Fruit fly (Drosophila melanogaster) whole organism, embryonic: ENCODE data around the gene CG1428.

Experiments
- Adf1 ChIP-seq: fragments of 200-800 bp; sonication (Bioruptor generic); IDR thresholded peaks from 2 replicates; pipeline ENCODE4 v1.3.6; 2022; ENCODE audit warnings: missing biosample characterization, missing genetic modification characterization
- Antp ChIP-seq: fragments of 200-800 bp; sonication (Bioruptor generic); optimal IDR thresholded peaks from 3 replicates; lab custom pipeline; 2016; ENCODE audit warnings: missing biosample characterization, missing genetic modification characterization
- Asciz ChIP-seq: fragments of 200-800 bp; sonication (Bioruptor generic); optimal IDR thresholded peaks from 2 replicates; lab custom pipeline; 2017; ENCODE audit warnings: missing biosample characterization, mild to moderate bottlenecking, missing genetic modification characterization, missing genetic modification reagents
- Atf-2 ChIP-seq: fragments of 200-800 bp; sonication (Bioruptor generic); optimal IDR thresholded peaks from 2 replicates; lab custom pipeline; 2016; ENCODE audit warnings: missing biosample characterization, missing genetic modification characterization
- Blimp-1 ChIP-seq: fragments of 200-800 bp; sonication (Bioruptor generic); optimal IDR thresholded peaks from 3 replicates; lab custom pipeline; 2018; ENCODE audit warnings: missing biosample characterization, missing genetic modification characterization, mild to moderate bottlenecking, moderate library complexity, missing genetic modification reagents
- CG10979 ChIP-seq: fragments of 200-800 bp; sonication (Bioruptor generic); optimal IDR thresholded peaks from 2 replicates; lab custom pipeline; 2018; ENCODE audit warnings: missing biosample characterization, mild to moderate bottlenecking, missing genetic modification characterization, moderate library complexity
- CG11093 ChIP-seq: fragments of 200-800 bp; sonication (Bioruptor generic); IDR thresholded peaks from 3 replicates; pipeline ENCODE4 v1.3.6; 2022; ENCODE audit warnings: missing biosample characterization, missing genetic modification characterization
- CG12219 ChIP-seq: fragments of 200-800 bp; sonication (Bioruptor generic); optimal IDR thresholded peaks from 3 replicates; lab custom pipeline; 2018; ENCODE audit warnings: missing biosample characterization, mild to moderate bottlenecking, missing genetic modification characterization
- CG12299 ChIP-seq: fragments of 200-800 bp; sonication (Bioruptor generic); optimal IDR thresholded peaks from 2 replicates; lab custom pipeline; 2018; ENCODE audit warnings: missing biosample characterization, mild to moderate bottlenecking, missing genetic modification characterization
- CG12659 ChIP-seq: fragments of 200-800 bp; sonication (Bioruptor generic); optimal IDR thresholded peaks from 3 replicates; lab custom pipeline; 2017; ENCODE audit warnings: mild to moderate bottlenecking, missing biosample characterization, missing genetic modification reagents, missing genetic modification characterization
- CG14965 ChIP-seq: fragments of 200-800 bp; sonication (Bioruptor generic); optimal IDR thresholded peaks from 2 replicates; lab custom pipeline; 2016; ENCODE audit warnings: missing biosample characterization, missing genetic modification characterization, borderline replicate concordance
- CG15073 ChIP-seq: fragments of 200-800 bp; sonication (Bioruptor generic); optimal IDR thresholded peaks from 2 replicates; lab custom pipeline; 2016; ENCODE audit warnings: missing biosample characterization, missing genetic modification characterization
- CG1647 ChIP-seq: fragments of 200-800 bp; sonication (Bioruptor generic); optimal IDR thresholded peaks from 3 replicates; lab custom pipeline; 2016; ENCODE audit warnings: missing biosample characterization, missing genetic modification characterization
- CG43689 ChIP-seq: fragments of 200-800 bp; sonication (Bioruptor generic); IDR thresholded peaks from 2 replicates; pipeline ENCODE4 v1.3.6; 2022; ENCODE audit warnings: missing biosample characterization, missing genetic modification characterization
- CG4820 ChIP-seq: fragments of 200-800 bp; sonication (Bioruptor generic); optimal IDR thresholded peaks from 3 replicates; lab custom pipeline; 2016; ENCODE audit warnings: missing biosample characterization, missing genetic modification characterization
- CG5953 ChIP-seq: fragments of 200-800 bp; sonication (Bioruptor generic); IDR thresholded peaks from 2 replicates; pipeline ENCODE4 v1.3.6; 2022; ENCODE audit warnings: missing biosample characterization, missing genetic modification characterization
- CG7745 ChIP-seq: fragments of 200-800 bp; sonication (Bioruptor generic); optimal IDR thresholded peaks from 2 replicates; lab custom pipeline; 2018; ENCODE audit warnings: missing biosample characterization, mild to moderate bottlenecking, missing genetic modification characterization, moderate library complexity
- CG7963 ChIP-seq: fragments of 200-800 bp; sonication (Bioruptor generic); IDR thresholded peaks from 3 replicates; pipeline ENCODE4 v1.3.6; 2022; ENCODE audit warnings: missing biosample characterization, missing genetic modification characterization; ENCODE audit not compliant: partially characterized antibody
- CG9437 ChIP-seq: fragments of 200-800 bp; sonication (Bioruptor generic); optimal IDR thresholded peaks from 2 replicates; lab custom pipeline; 2018; ENCODE audit warnings: missing biosample characterization, mild to moderate bottlenecking, missing genetic modification characterization
- CTCF ChIP-seq: fragments of 200-800 bp; sonication (Bioruptor generic); optimal IDR thresholded peaks from 2 replicates; lab custom pipeline; 2017; ENCODE audit warnings: missing biosample characterization, mild to moderate bottlenecking, missing genetic modification characterization, moderate library complexity
- Dfd ChIP-seq, 2 experiments: fragments of >200 bp; optimal IDR thresholded peaks; 2 replicates each; lab custom pipeline; 2017; ENCODE audit warnings: missing biosample characterization in 2 of 2, missing genetic modification characterization in 2 of 2
- Ets97D ChIP-seq: fragments of 200-800 bp; sonication (Bioruptor generic); optimal IDR thresholded peaks from 3 replicates; lab custom pipeline; 2016; ENCODE audit warnings: missing biosample characterization, missing genetic modification characterization
- GATAe ChIP-seq: fragments of 200-800 bp; sonication (Bioruptor generic); conservative IDR thresholded peaks from 2 replicates; pipeline ENCODE4 v1.3.6; 2022; ENCODE audit warnings: missing biosample characterization, missing genetic modification characterization
- H2.0 ChIP-seq: fragments of 200-800 bp; sonication (Bioruptor generic); IDR thresholded peaks from 2 replicates; pipeline ENCODE4 v1.3.6; 2022; ENCODE audit warnings: missing biosample characterization, missing genetic modification characterization
- Hr78 ChIP-seq, 2 experiments: fragments of 200-800 bp in 1 of 2; fragments of >200 bp in 1 of 2; sonication (Bioruptor generic) in 1 of 2; optimal IDR thresholded peaks; 2 replicates each; lab custom pipeline; 2017 to 2019; ENCODE audit warnings: missing biosample characterization in 2 of 2, missing genetic modification characterization in 2 of 2, mild to moderate bottlenecking in 1 of 2, moderate library complexity in 1 of 2
- Mes4 ChIP-seq: fragments of 200-800 bp; sonication (Bioruptor generic); optimal IDR thresholded peaks from 2 replicates; lab custom pipeline; 2016; ENCODE audit warnings: missing biosample characterization, missing genetic modification characterization
- NC2β ChIP-seq: fragments of 200-800 bp; sonication (Bioruptor generic); optimal IDR thresholded peaks from 2 replicates; lab custom pipeline; 2016; ENCODE audit warnings: missing biosample characterization, missing genetic modification characterization
- Six4 ChIP-seq: fragments of 200-800 bp; sonication (Bioruptor generic); optimal IDR thresholded peaks from 2 replicates; lab custom pipeline; 2016; ENCODE audit warnings: missing biosample characterization, missing genetic modification characterization
- Ssrp ChIP-seq: fragments of 200-800 bp; sonication (Bioruptor generic); optimal IDR thresholded peaks from 2 replicates; lab custom pipeline; 2018; ENCODE audit warnings: missing biosample characterization, mild to moderate bottlenecking, missing genetic modification characterization, moderate library complexity
- Usf ChIP-seq: fragments of 200-800 bp; sonication (Bioruptor generic); optimal IDR thresholded peaks from 2 replicates; lab custom pipeline; 2017; ENCODE audit warnings: missing genotype, missing biosample characterization, missing genetic modification characterization
- ash1 ChIP-seq: fragments of 200-800 bp; sonication (Bioruptor generic); optimal IDR thresholded peaks from 2 replicates; lab custom pipeline; 2018; ENCODE audit warnings: missing biosample characterization, mild to moderate bottlenecking, missing genetic modification characterization
- btn ChIP-seq: fragments of 200-800 bp; sonication (Bioruptor generic); optimal IDR thresholded peaks from 2 replicates; lab custom pipeline; 2016; ENCODE audit warnings: missing biosample characterization, missing genetic modification characterization
- cas ChIP-seq: fragments of 200-800 bp; sonication (Bioruptor generic); IDR thresholded peaks from 2 replicates; pipeline ENCODE4 v1.3.6; 2022; ENCODE audit warnings: missing biosample characterization, missing genetic modification characterization
- cato ChIP-seq: fragments of 200-800 bp; sonication (Bioruptor generic); optimal IDR thresholded peaks from 2 replicates; lab custom pipeline; 2016; ENCODE audit warnings: missing biosample characterization, missing genetic modification characterization, borderline replicate concordance
- crol ChIP-seq: fragments of 200-800 bp; sonication (Bioruptor generic); IDR thresholded peaks from 2 replicates; pipeline ENCODE4 v1.3.6; 2022; ENCODE audit warnings: missing biosample characterization, missing genetic modification characterization
- dmrt11E ChIP-seq: fragments of 200-800 bp; sonication (Bioruptor generic); optimal IDR thresholded peaks from 3 replicates; lab custom pipeline; 2018; ENCODE audit warnings: missing biosample characterization, mild to moderate bottlenecking, missing genetic modification characterization, moderate library complexity
- dysf ChIP-seq: fragments of 200-800 bp; sonication (Bioruptor generic); IDR thresholded peaks from 3 replicates; pipeline ENCODE4 v1.3.6; 2022; ENCODE audit warnings: missing biosample characterization, missing genetic modification characterization
- fd3F ChIP-seq: fragments of 200-800 bp; sonication (Bioruptor generic); optimal IDR thresholded peaks from 2 replicates; lab custom pipeline; 2018; ENCODE audit warnings: missing biosample characterization, mild to moderate bottlenecking, missing genetic modification characterization, moderate library complexity
- gfzf ChIP-seq: fragments of 200-800 bp; sonication (Bioruptor generic); optimal IDR thresholded peaks from 2 replicates; lab custom pipeline; 2016; ENCODE audit warnings: missing biosample characterization, mild to moderate bottlenecking, missing genetic modification characterization, moderate library complexity
- pzg ChIP-seq: fragments of 200-800 bp; sonication (Bioruptor generic); optimal IDR thresholded peaks from 3 replicates; lab custom pipeline; 2018; ENCODE audit warnings: missing biosample characterization, mild to moderate bottlenecking, missing genetic modification characterization, moderate library complexity
- repo ChIP-seq: fragments of 200-800 bp; sonication (Bioruptor generic); optimal IDR thresholded peaks from 2 replicates; lab custom pipeline; 2016; ENCODE audit warnings: missing biosample characterization, missing genetic modification characterization
- sc ChIP-seq, 3 experiments: fragments of >200 bp in 2 of 3; fragments of 200-800 bp in 1 of 3; sonication (Bioruptor generic) in 1 of 3; optimal IDR thresholded peaks; 2 replicates in 2 of 3; 3 replicates in 1 of 3; lab custom pipeline; 2017; ENCODE audit warnings: mild to moderate bottlenecking in 1 of 3, missing biosample characterization in 1 of 3, missing genetic modification characterization in 1 of 3, missing genetic modification reagents in 1 of 3
- schlank ChIP-seq: fragments of 200-800 bp; sonication (Bioruptor generic); optimal IDR thresholded peaks from 2 replicates; lab custom pipeline; 2018; ENCODE audit warnings: missing biosample characterization, mild to moderate bottlenecking, missing genetic modification characterization
- sens ChIP-seq: fragments of 200-800 bp; sonication (Bioruptor generic); peaks from one replicate; lab custom pipeline; 2016; ENCODE audit warnings: missing biosample characterization, missing genetic modification characterization
- sima ChIP-seq: fragments of 200-800 bp; sonication (Bioruptor generic); optimal IDR thresholded peaks from 2 replicates; lab custom pipeline; 2016; ENCODE audit warnings: missing biosample characterization, missing genetic modification characterization
- stwl ChIP-seq: fragments of 200-800 bp; sonication (Bioruptor generic); optimal IDR thresholded peaks from 3 replicates; lab custom pipeline; 2018; ENCODE audit warnings: missing biosample characterization, mild to moderate bottlenecking, missing genetic modification characterization, moderate library complexity
- vnd ChIP-seq: fragments of 200-800 bp; sonication (Bioruptor generic); IDR thresholded peaks from 3 replicates; pipeline ENCODE4 v1.3.6; 2022; ENCODE audit warnings: missing biosample characterization, missing genetic modification characterization; ENCODE audit not compliant: partially characterized antibody

The CG1428 gene

DNA sequence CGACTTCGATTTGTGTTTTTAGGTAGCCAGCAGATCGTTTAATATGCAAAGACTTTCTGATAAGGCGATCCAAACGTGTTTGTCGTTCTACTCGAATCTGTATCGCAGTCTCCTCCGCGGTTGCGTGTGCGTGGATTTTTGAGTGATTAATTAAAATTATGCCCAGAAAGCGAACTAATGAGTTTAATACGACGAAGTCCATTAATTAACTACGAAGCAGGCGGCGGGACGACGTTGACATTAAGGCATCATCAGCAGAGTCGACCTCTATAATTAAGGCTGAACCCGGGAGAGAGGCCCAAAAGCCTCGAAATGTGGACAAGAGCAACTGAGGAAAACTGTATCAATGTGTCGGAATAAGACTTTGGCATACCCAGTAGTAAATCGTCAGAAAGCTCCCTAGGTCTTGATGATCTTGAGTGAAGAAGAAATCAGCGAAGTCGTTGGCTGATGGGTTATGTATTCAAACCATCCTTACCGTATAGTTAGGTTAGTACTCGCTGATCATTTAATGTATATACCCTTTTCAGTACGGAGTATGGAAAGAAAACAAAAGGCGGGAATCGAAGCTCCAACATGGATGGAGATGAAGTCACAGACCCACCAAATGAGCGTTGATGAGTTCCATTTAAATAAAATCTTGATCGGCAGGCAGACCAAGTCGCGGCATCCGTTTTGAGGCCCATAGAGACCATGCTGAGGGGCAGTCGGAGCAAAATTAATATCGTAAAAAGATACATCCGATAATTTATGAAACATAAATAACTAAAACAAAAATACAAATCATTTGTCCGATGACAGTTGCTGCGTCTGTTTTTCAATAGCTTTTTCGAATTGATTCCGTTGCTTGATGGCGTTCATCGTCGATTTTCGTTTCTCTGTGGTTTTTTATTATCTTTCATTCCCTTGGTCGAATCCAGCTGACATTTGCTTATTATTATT lies 38.8 kb upstream of the CG1428 start (continued):
- peak; percentile 68 for TF ChIP-seq Ets97D (GFP tag; lab: Kevin White, UChicago)
- peak; percentile 91 for TF ChIP-seq repo (GFP tag; lab: Kevin White, UChicago)
- peak; percentile 91 for TF ChIP-seq btn (GFP tag; lab: Kevin White, UChicago)
- TF ChIP-seq Dfd (GFP tag; optimal IDR thresholded peaks at IDR 0.05; lab: Kevin White, UChicago) = no peak
- TF ChIP-seq H2.0 (GFP tag; lab: Robert Waterston, UW) = peak; percentile 89
- peak; percentile 78 for TF ChIP-seq sima (GFP tag; lab: Kevin White, UChicago)
- TF ChIP-seq dysf (GFP tag; lab: Robert Waterston, UW) = peak; percentile 94
- peak; percentile 56 for TF ChIP-seq ash1
- TF ChIP-seq sc (optimal IDR thresholded peaks at IDR 0.05; lab: Kevin White, UChicago) = no peak
- TF ChIP-seq sc (GFP tag; optimal IDR thresholded peaks at IDR 0.05; lab: Kevin White, UChicago) = peak; percentile 89
- TF ChIP-seq CTCF (GFP tag; lab: Kevin White, UChicago) = peak; percentile 36
- peak in 1 of 2 experiments; percentile 75 for TF ChIP-seq Hr78 (GFP tag; optimal IDR thresholded peaks at IDR 0.05; lab: Kevin White, UChicago)
- TF ChIP-seq CG9437 (GFP tag; lab: Kevin White, UChicago) = peak; percentile 78
- TF ChIP-seq Atf-2 (GFP tag; lab: Kevin White, UChicago) = peak; percentile 91
- peak; percentile 87 for TF ChIP-seq CG5953 (GFP tag; lab: Robert Waterston, UW)
- peak; percentile 84 for TF ChIP-seq CG1647
- peak; percentile 90 for TF ChIP-seq Usf (GFP tag; lab: Kevin White, UChicago)
- peak; percentile 70 for TF ChIP-seq fd3F (GFP tag; lab: Kevin White, UChicago)
- TF ChIP-seq CG4820 (GFP tag; lab: Kevin White, UChicago) = peak; percentile 92
- no peak for TF ChIP-seq pzg
- TF ChIP-seq NC2β (GFP tag; lab: Kevin White, UChicago) = peak; percentile 89
- peak; percentile 73 for TF ChIP-seq cato (GFP tag; lab: Kevin White, UChicago)
- peak; percentile 49; the same call in 1 of the 2 replicates for TF ChIP-seq Adf1
- TF ChIP-seq gfzf (GFP tag; lab: Kevin White, UChicago) = peak; percentile 5
- TF ChIP-seq CG12219 = peak; percentile 93
- TF ChIP-seq Six4 = peak; percentile 90
- TF ChIP-seq CG15073 = peak; percentile 18
- TF ChIP-seq CG10979 = peak; percentile 95
- TF ChIP-seq Ssrp (tag; lab: Kevin White, UChicago) = peak; percentile 92
- TF ChIP-seq cas (GFP tag; lab: Robert Waterston, UW) = peak; percentile 45; the same call in 1 of the 2 replicates
- peak; percentile 67 for TF ChIP-seq schlank
- peak; percentile 90 for TF ChIP-seq Blimp-1 (GFP tag; lab: Kevin White, UChicago)
- TF ChIP-seq stwl (tag; lab: Kevin White, UChicago) = no peak
- TF ChIP-seq Mes4 (GFP tag; lab: Kevin White, UChicago) = peak; percentile 91
- TF ChIP-seq dmrt11E (tag; lab: Kevin White, UChicago) = peak; percentile 95
- TF ChIP-seq CG7745 (tag; lab: Kevin White, UChicago) = peak; percentile 72
- TF ChIP-seq CG12659 (GFP tag; lab: Kevin White, UChicago) = peak; percentile 84
- TF ChIP-seq GATAe (GFP tag; lab: Robert Waterston, UW) = peak; percentile 55; the same call in 1 of the 2 replicates
- peak; percentile 85 for TF ChIP-seq Asciz (GFP tag; lab: Kevin White, UChicago)
- TF ChIP-seq vnd (GFP tag; lab: Robert Waterston, UW) = no peak
- peak; percentile 69 for TF ChIP-seq CG14965
- peak; percentile 95 for TF ChIP-seq Antp
- peak; percentile 67 for TF ChIP-seq CG12299 (tag; lab: Kevin White, UChicago)
- no peak for TF ChIP-seq CG7963 (GFP tag; lab: Robert Waterston, UW)
- 0 out of 2 replicates have a peak, but pooled peaks have one; percentile 26 for TF ChIP-seq crol
- TF ChIP-seq CG43689 (GFP tag; lab: Robert Waterston, UW) = peak; percentile 62
- peak; percentile 91 for TF ChIP-seq CG11093
- peak; percentile 98 for TF ChIP-seq sens (GFP tag; lab: Kevin White, UChicago)
